Worm (Caenorhabditis elegans) whole organism, late embryonic: ENCODE measurements around the gene C17A2.2.

Experiments used
- C08G9.2 ChIP-seq: sonication (generic microtip); optimal IDR thresholded peaks from 2 replicates; lab custom pipeline; 2016; ENCODE audit warnings: mild to moderate bottlenecking, missing genetic modification characterization, moderate library complexity, missing compliant biosample characterization
- C38D4.7 ChIP-seq: fragments of 200-800 bp; sonication (Bioruptor generic); optimal IDR thresholded peaks from 2 replicates; lab custom pipeline; 2018; ENCODE audit warnings: mild to moderate bottlenecking, missing genetic modification characterization, moderate library complexity, missing compliant biosample characterization
- F13H6.1 ChIP-seq: sonication (generic microtip); optimal IDR thresholded peaks from 2 replicates; lab custom pipeline; 2016; ENCODE audit warnings: missing genetic modification characterization, missing compliant biosample characterization
- ahr-1 ChIP-seq: sonication (generic microtip); optimal IDR thresholded peaks from 2 replicates; lab custom pipeline; 2016; ENCODE audit warnings: missing genetic modification characterization, missing compliant biosample characterization
- ama-1 ChIP-seq: fragments of 150-350 bp; optimal IDR thresholded peaks from 2 replicates; lab custom pipeline; 2014
- ceh-14 ChIP-seq: sonication (generic microtip); optimal IDR thresholded peaks from 2 replicates; lab custom pipeline; 2016; ENCODE audit warnings: missing genotype, missing genetic modification characterization, missing compliant biosample characterization
- ceh-18 ChIP-seq: sonication (generic microtip); optimal IDR thresholded peaks from 2 replicates; lab custom pipeline; 2016; ENCODE audit warnings: missing genetic modification characterization, missing compliant biosample characterization
- ceh-24 ChIP-seq: sonication (generic microtip); optimal IDR thresholded peaks from 2 replicates; lab custom pipeline; 2016; ENCODE audit warnings: mild to moderate bottlenecking, missing genetic modification characterization, missing compliant biosample characterization
- ceh-31 ChIP-seq: sonication (generic microtip); optimal IDR thresholded peaks from 2 replicates; lab custom pipeline; 2016; ENCODE audit warnings: missing genetic modification characterization, missing compliant biosample characterization
- ceh-34 ChIP-seq: sonication (generic microtip); optimal IDR thresholded peaks from 2 replicates; lab custom pipeline; 2016; ENCODE audit warnings: mild to moderate bottlenecking, missing genetic modification characterization, missing compliant biosample characterization
- ceh-9 ChIP-seq: sonication (generic microtip); optimal IDR thresholded peaks from 2 replicates; lab custom pipeline; 2016; ENCODE audit warnings: mild to moderate bottlenecking, missing genetic modification characterization, inconsistent platforms, missing compliant biosample characterization
- elt-2 ChIP-seq: sonication (generic microtip); optimal IDR thresholded peaks from 2 replicates; lab custom pipeline; 2016; ENCODE audit warnings: missing genetic modification reagents, missing genetic modification characterization, missing compliant biosample characterization
- eyg-1 ChIP-seq: sonication (generic microtip); optimal IDR thresholded peaks from 2 replicates; lab custom pipeline; 2016; ENCODE audit warnings: missing genotype, missing genetic modification characterization, missing compliant biosample characterization
- fkh-10 ChIP-seq: fragments of 150-350 bp; optimal IDR thresholded peaks from 2 replicates; lab custom pipeline; 2014; ENCODE audit warnings: missing biosample characterization, missing genetic modification reagents, missing genetic modification characterization
- fkh-6 ChIP-seq: sonication (generic microtip); optimal IDR thresholded peaks from 2 replicates; lab custom pipeline; 2016; ENCODE audit warnings: missing genetic modification characterization, missing compliant biosample characterization
- gmeb-2 ChIP-seq: sonication (generic microtip); optimal IDR thresholded peaks from 2 replicates; lab custom pipeline; 2016; ENCODE audit warnings: missing genetic modification characterization, inconsistent platforms, missing compliant biosample characterization
- hlh-13 ChIP-seq: fragments of 200-800 bp; sonication (Bioruptor generic); optimal IDR thresholded peaks from 2 replicates; lab custom pipeline; 2018; ENCODE audit warnings: mild to moderate bottlenecking, missing genetic modification characterization, missing compliant biosample characterization
- hlh-15 ChIP-seq: sonication (generic microtip); optimal IDR thresholded peaks from 2 replicates; lab custom pipeline; 2016; ENCODE audit warnings: missing genetic modification characterization, missing compliant biosample characterization
- hlh-30 ChIP-seq: sonication (generic microtip); optimal IDR thresholded peaks from 2 replicates; lab custom pipeline; 2017; ENCODE audit warnings: antibody characterized with exemption, missing genetic modification characterization, missing compliant biosample characterization; ENCODE audit not compliant: insufficient read depth
- hlh-6 ChIP-seq: sonication (generic microtip); optimal IDR thresholded peaks from 2 replicates; lab custom pipeline; 2016; ENCODE audit warnings: missing genotype, missing genetic modification characterization, missing compliant biosample characterization
- hlh-8 ChIP-seq: sonication (generic microtip); optimal IDR thresholded peaks from 2 replicates; lab custom pipeline; 2016; ENCODE audit warnings: missing genotype, missing genetic modification characterization, missing compliant biosample characterization
- lim-6 ChIP-seq: sonication (generic microtip); optimal IDR thresholded peaks from 2 replicates; lab custom pipeline; 2016; ENCODE audit warnings: missing genetic modification characterization, missing compliant biosample characterization
- lin-11 ChIP-seq: fragments of 200-800 bp; sonication (Bioruptor generic); optimal IDR thresholded peaks from 2 replicates; lab custom pipeline; 2018; ENCODE audit warnings: mild to moderate bottlenecking, missing genetic modification characterization, missing compliant biosample characterization
- madf-2 ChIP-seq: sonication (generic microtip); optimal IDR thresholded peaks from 2 replicates; lab custom pipeline; 2017; ENCODE audit warnings: missing genetic modification characterization, missing compliant biosample characterization
- nfya-1 ChIP-seq: sonication (generic microtip); optimal IDR thresholded peaks from 2 replicates; lab custom pipeline; 2017; ENCODE audit warnings: missing genetic modification characterization, mild to moderate bottlenecking, missing compliant biosample characterization, antibody characterized with exemption, moderate library complexity
- nhr-11 ChIP-seq: fragments of 150-350 bp; optimal IDR thresholded peaks from 2 replicates; lab custom pipeline; 2014; ENCODE audit warnings: missing biosample characterization, missing genetic modification characterization
- npax-4 ChIP-seq: sonication (generic microtip); optimal IDR thresholded peaks from 2 replicates; lab custom pipeline; 2016; ENCODE audit warnings: missing genetic modification characterization, missing compliant biosample characterization
- odd-2 ChIP-seq: sonication (generic microtip); optimal IDR thresholded peaks from 2 replicates; lab custom pipeline; 2017; ENCODE audit warnings: antibody characterized with exemption, mild to moderate bottlenecking, missing genetic modification characterization, missing compliant biosample characterization
- pat-9 ChIP-seq: fragments of 200-800 bp; sonication (Bioruptor generic); optimal IDR thresholded peaks from 2 replicates; lab custom pipeline; 2018; ENCODE audit warnings: mild to moderate bottlenecking, missing genetic modification characterization, moderate library complexity, missing compliant biosample characterization
- pha-2 ChIP-seq: sonication (generic microtip); optimal IDR thresholded peaks from 2 replicates; lab custom pipeline; 2017; ENCODE audit warnings: mild to moderate bottlenecking, missing genetic modification characterization, missing compliant biosample characterization
- pros-1 ChIP-seq: fragments of 150-350 bp; optimal IDR thresholded peaks from 2 replicates; lab custom pipeline; 2014; ENCODE audit warnings: missing biosample characterization, missing genetic modification reagents, missing genetic modification characterization
- ref-2 ChIP-seq: sonication (generic microtip); optimal IDR thresholded peaks from 2 replicates; lab custom pipeline; 2016; ENCODE audit warnings: missing genetic modification characterization, missing compliant biosample characterization
- rnt-1 ChIP-seq: sonication (generic microtip); optimal IDR thresholded peaks from 2 replicates; lab custom pipeline; 2016; ENCODE audit warnings: missing genetic modification characterization, missing compliant biosample characterization
- sdc-2 ChIP-seq: sonication (generic microtip); optimal IDR thresholded peaks from 2 replicates; lab custom pipeline; 2016; ENCODE audit warnings: missing genotype, missing genetic modification characterization, missing compliant biosample characterization
- sox-2 ChIP-seq: fragments of 200-800 bp; sonication (Bioruptor generic); IDR thresholded peaks from 2 replicates; pipeline ENCODE4 v1.3.6; 2022; ENCODE audit warnings: missing genetic modification reagents, missing genetic modification characterization, missing compliant biosample characterization
- sox-4 ChIP-seq: sonication (generic microtip); optimal IDR thresholded peaks from 2 replicates; lab custom pipeline; 2017; ENCODE audit warnings: mild to moderate bottlenecking, missing genetic modification characterization, inconsistent platforms, missing compliant biosample characterization
- tbx-2 ChIP-seq: sonication (generic microtip); optimal IDR thresholded peaks from 2 replicates; lab custom pipeline; 2016; ENCODE audit warnings: missing genetic modification characterization, missing compliant biosample characterization
- tbx-7 ChIP-seq: sonication (generic microtip); optimal IDR thresholded peaks from 2 replicates; lab custom pipeline; 2016; ENCODE audit warnings: missing genotype, missing genetic modification characterization, missing compliant biosample characterization
- unc-3 ChIP-seq, 2 experiments: fragments of 200-800 bp in 1 of 2; sonication (Bioruptor generic) in 1 of 2; sonication (generic microtip) in 1 of 2; conservative IDR thresholded peaks in 1 of 2; optimal IDR thresholded peaks in 1 of 2; 2 replicates each; pipeline versions ENCODE4 v1.3.6 to Lab custom; 2016 to 2022; ENCODE audit warnings: missing compliant biosample characterization in 2 of 2, missing genetic modification characterization in 2 of 2, missing genetic modification reagents in 1 of 2
- unc-42 ChIP-seq: sonication (generic microtip); optimal IDR thresholded peaks from 2 replicates; lab custom pipeline; 2016; ENCODE audit warnings: missing genotype, missing genetic modification characterization, missing compliant biosample characterization
- unc-55 ChIP-seq: sonication (generic microtip); optimal IDR thresholded peaks from 2 replicates; lab custom pipeline; 2017; ENCODE audit warnings: missing biosample characterization, missing genetic modification reagents, missing genetic modification characterization
- unc-86 ChIP-seq: sonication (generic microtip); optimal IDR thresholded peaks from 2 replicates; lab custom pipeline; 2016; ENCODE audit warnings: missing genetic modification characterization, missing compliant biosample characterization
- zip-5 ChIP-seq: sonication (generic microtip); optimal IDR thresholded peaks from 2 replicates; lab custom pipeline; 2016; ENCODE audit warnings: missing genetic modification characterization, missing compliant biosample characterization

Gene C17A2.2

DNA sequence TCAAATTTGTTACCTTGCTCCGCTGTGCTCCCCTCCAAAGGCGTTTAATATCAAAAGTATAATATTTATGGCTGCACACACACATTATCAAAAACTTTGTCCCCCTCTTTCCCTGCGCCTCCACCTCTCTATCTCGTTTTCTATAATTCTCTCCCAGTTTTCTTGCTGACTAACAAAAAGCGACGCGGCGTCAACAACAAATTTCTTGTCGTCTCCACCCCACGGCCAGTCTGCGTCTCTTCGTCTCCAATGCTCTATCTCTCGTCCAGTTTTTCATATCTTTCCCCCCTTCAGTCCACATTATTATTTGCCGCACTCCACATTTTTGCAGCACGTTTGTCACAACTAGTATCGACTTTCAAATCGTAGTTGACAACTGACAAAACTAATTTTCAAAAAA is 35.6 kb upstream of the C17A2.2 start:
- TF ChIP-seq sdc-2 (tag; lab: Kevin White, UChicago), result no peak
- no peak for TF ChIP-seq unc-86 (tag; lab: Kevin White, UChicago)
- no peak for TF ChIP-seq gmeb-2 (tag; lab: Kevin White, UChicago)
- TF ChIP-seq pat-9 (tag; lab: Kevin White, UChicago), result no peak
- no peak for TF ChIP-seq ceh-24
- TF ChIP-seq ceh-18 (tag; lab: Kevin White, UChicago), result peak; percentile 35
- TF ChIP-seq ceh-14, result peak; percentile 11
- TF ChIP-seq sox-2 (GFP tag; lab: Robert Waterston, UW), result no peak
- peak; percentile 34 for TF ChIP-seq nfya-1 (tag; lab: Kevin White, UChicago)
- TF ChIP-seq lim-6 (tag; lab: Kevin White, UChicago), result no peak
- TF ChIP-seq ama-1 (lab: Kevin White, UChicago), result no peak
- TF ChIP-seq fkh-10 (GFP tag; lab: Kevin White, UChicago), result no peak
- TF ChIP-seq unc-3 (GFP tag; conservative IDR thresholded peaks at IDR 0.05; lab: Robert Waterston, UW), result no peak
- TF ChIP-seq unc-3 (tag; optimal IDR thresholded peaks at IDR 0.05; lab: Kevin White, UChicago), result no peak
- no peak for TF ChIP-seq ceh-9 (tag; lab: Kevin White, UChicago)
- TF ChIP-seq unc-55, result peak; percentile 49
- no peak for TF ChIP-seq hlh-6 (tag; lab: Kevin White, UChicago)
- TF ChIP-seq C38D4.7 (GFP tag; lab: Kevin White, UChicago), result no peak
- TF ChIP-seq ahr-1 (tag; lab: Kevin White, UChicago), result no peak
- no peak for TF ChIP-seq pros-1
- TF ChIP-seq madf-2 (tag; lab: Kevin White, UChicago), result no peak
- TF ChIP-seq C08G9.2 (tag; lab: Kevin White, UChicago), result no peak
- TF ChIP-seq ceh-34 (tag; lab: Kevin White, UChicago), result no peak
- TF ChIP-seq rnt-1 (tag; lab: Kevin White, UChicago), result peak; percentile 27
- TF ChIP-seq tbx-7 (tag; lab: Kevin White, UChicago), result no peak
- TF ChIP-seq ceh-31 (tag; lab: Kevin White, UChicago), result no peak
- TF ChIP-seq hlh-15, result no peak
- no peak for TF ChIP-seq hlh-8
- TF ChIP-seq nhr-11 (tag; lab: Kevin White, UChicago), result no peak
- TF ChIP-seq odd-2 (tag; lab: Kevin White, UChicago), result no peak
- TF ChIP-seq unc-42, result peak; percentile 15
- no peak for TF ChIP-seq sox-4 (tag; lab: Kevin White, UChicago)
- no peak for TF ChIP-seq ref-2
- no peak for TF ChIP-seq fkh-6 (tag; lab: Kevin White, UChicago)
- no peak for TF ChIP-seq pha-2
- peak; percentile 47 for TF ChIP-seq tbx-2 (tag; lab: Kevin White, UChicago)
- no peak for TF ChIP-seq elt-2 (tag; lab: Kevin White, UChicago)

ce11 chrII:3811816-3812332 is 34.3 kb upstream of the C17A2.2 start, which contains the start of gene lido-15:
TSS of gene lido-15 (plus strand) at chrII:3812282.
- TF ChIP-seq hlh-13 (GFP tag; lab: Kevin White, UChicago) (no peak), hlh-30 (tag; lab: Kevin White, UChicago) (no peak), C38D4.7 (GFP tag; lab: Kevin White, UChicago) (no peak), C08G9.2 (tag; lab: Kevin White, UChicago) (no peak), unc-3 (GFP tag; conservative IDR thresholded peaks at IDR 0.05; lab: Robert Waterston, UW) (no peak), unc-3 (tag; optimal IDR thresholded peaks at IDR 0.05; lab: Kevin White, UChicago) (no peak), lin-11 (tag; lab: Kevin White, UChicago) (no peak), zip-5 (tag; lab: Kevin White, UChicago) (no peak), tbx-7 (tag; lab: Kevin White, UChicago) (no peak), F13H6.1 (tag; lab: Kevin White, UChicago) (no peak), npax-4 (no peak), eyg-1 (tag; lab: Kevin White, UChicago) (no peak)
